Fruit fly (Drosophila melanogaster): ENCODE measurements around the gene eIF4E3.

The eIF4E3 gene

dm6 chr3L:8186627-8187396 is 42.2 kb upstream of the eIF4E3 start, which contains the start of the genes ERR and Atg18a (continued):
- TF ChIP-seq CG43689 (GFP tag; IDR thresholded peaks at IDR 0.05) (peak; percentile 58), gcm (GFP tag; optimal IDR thresholded peaks at IDR 0.05) (peak; percentile 49), CrebB (tag; optimal IDR thresholded peaks at IDR 0.05) (peak; percentile 13), tap (tag; optimal IDR thresholded peaks at IDR 0.05) (no peak), CG12071 (GFP tag; optimal IDR thresholded peaks at IDR 0.05) (no peak), bbx (GFP tag; IDR thresholded peaks at IDR 0.05; ENCODE audit: partially characterized antibody) (peak; percentile 50; the same call in 1 of the 2 replicates), CG11247 (GFP tag; IDR thresholded peaks at IDR 0.05) (peak; percentile 80), insv (GFP tag; optimal IDR thresholded peaks at IDR 0.05) (peak in 1 of 2 experiments; percentile 67), croc (GFP tag; conservative IDR thresholded peaks at IDR 0.05) (peak; percentile 85), gfzf (GFP tag; optimal IDR thresholded peaks at IDR 0.05) (peak; percentile 11), Asciz (GFP tag; optimal IDR thresholded peaks at IDR 0.05) (no peak), PHDP (tag; optimal IDR thresholded peaks at IDR 0.05) (peak; percentile 75), tna (GFP tag; IDR thresholded peaks at IDR 0.05; ENCODE audit: partially characterized antibody) (no peak), CG12299 (tag; optimal IDR thresholded peaks at IDR 0.05) (peak; percentile 38), CG4282 (GFP tag; optimal IDR thresholded peaks at IDR 0.05) (peak; percentile 4), sens-2 (GFP tag; IDR thresholded peaks at IDR 0.05) (peak; percentile 72; the same call in 1 of the 2 replicates), CG12942 (GFP tag; optimal IDR thresholded peaks at IDR 0.05) (peak; percentile 81), Dbx (GFP tag; IDR thresholded peaks at IDR 0.05) (peak; percentile 86), HLH3B (GFP tag; IDR thresholded peaks at IDR 0.05) (peak; percentile 80), sr (GFP tag; IDR thresholded peaks at IDR 0.05) (peak; percentile 46; the same call in 1 of the 3 replicates), jigr1 (GFP tag; IDR thresholded peaks at IDR 0.05) (peak; percentile 71; the same call in 2 of the 3 replicates), CG11723 (GFP tag; optimal IDR thresholded peaks at IDR 0.05) (no peak), CG2120 (GFP tag; optimal IDR thresholded peaks at IDR 0.05) (peak; percentile 93), Spps (tag; optimal IDR thresholded peaks at IDR 0.05) (peak; percentile 44), abd-A (tag; optimal IDR thresholded peaks at IDR 0.05) (no peak), cad (GFP tag; optimal IDR thresholded peaks at IDR 0.05) (no peak), wor (GFP tag; IDR thresholded peaks at IDR 0.05) (peak; percentile 83), CG9727 (GFP tag; optimal IDR thresholded peaks at IDR 0.05) (peak; percentile 84), grn (GFP tag; optimal IDR thresholded peaks at IDR 0.05) (no peak), cg (GFP tag; optimal IDR thresholded peaks at IDR 0.05) (peak; percentile 98), Hr39 (optimal IDR thresholded peaks at IDR 0.05) (no peak), Atf6 (GFP tag; IDR thresholded peaks at IDR 0.05) (peak; percentile 86), schlank (tag; optimal IDR thresholded peaks at IDR 0.05) (no peak), slbo (GFP tag; IDR thresholded peaks at IDR 0.05) (peak; percentile 96), CG14441 (GFP tag; IDR thresholded peaks at IDR 0.05) (peak; percentile 90), CG7357 (GFP tag; IDR thresholded peaks at IDR 0.05) (peak; percentile 74), jing (GFP tag; optimal IDR thresholded peaks at IDR 0.05) (no peak), zfh2 (GFP tag; optimal IDR thresholded peaks at IDR 0.05) (peak; percentile 93), CG3407 (GFP tag; optimal IDR thresholded peaks at IDR 0.05) (peak; percentile 28), CG7928 (GFP tag; optimal IDR thresholded peaks at IDR 0.05) (peak; percentile 100), az2 (GFP tag; optimal IDR thresholded peaks at IDR 0.05) (peak; percentile 82), fd3F (GFP tag; optimal IDR thresholded peaks at IDR 0.05) (peak; percentile 82), CG2712 (tag; optimal IDR thresholded peaks at IDR 0.05) (peak; percentile 89), peb (GFP tag; IDR thresholded peaks at IDR 0.05) (peak; percentile 73; the same call in 1 of the 2 replicates), CG11398 (GFP tag; optimal IDR thresholded peaks at IDR 0.05) (peak; percentile 8), HmgD (GFP tag; optimal IDR thresholded peaks at IDR 0.05) (peak; percentile 79), CG16813 (GFP tag; IDR thresholded peaks at IDR 0.05; ENCODE audit: partially characterized antibody) (peak; percentile 71), org-1 (GFP tag; optimal IDR thresholded peaks at IDR 0.05) (peak; percentile 30), ab (GFP tag; optimal IDR thresholded peaks at IDR 0.05) (peak; percentile 67), da (GFP tag; optimal IDR thresholded peaks at IDR 0.05) (peak; percentile 1)
